Fruit fly (Drosophila melanogaster) whole organism, wandering third instar larva: ENCODE measurements around the gene CG14229.

Experiments used
- Abd-B ChIP-seq: fragments of >200 bp; optimal IDR thresholded peaks from 2 replicates; lab custom pipeline; 2017; ENCODE audit warnings: missing biosample characterization, missing genetic modification characterization
- CG32264 ChIP-seq: fragments of 200-800 bp; sonication (Bioruptor generic); optimal IDR thresholded peaks from 2 replicates; lab custom pipeline; 2016; ENCODE audit warnings: missing biosample characterization, missing genetic modification characterization
- CG9705 ChIP-seq: fragments of 200-800 bp; sonication (Bioruptor generic); optimal IDR thresholded peaks from 2 replicates; lab custom pipeline; 2018; ENCODE audit warnings: missing biosample characterization, mild to moderate bottlenecking, missing genetic modification characterization
- CrebA ChIP-seq: fragments of 200-800 bp; sonication (Bioruptor generic); optimal IDR thresholded peaks from 2 replicates; lab custom pipeline; 2016; ENCODE audit warnings: missing biosample characterization, mild to moderate bottlenecking, missing genetic modification characterization, borderline replicate concordance
- GATAd ChIP-seq: sonication (Bioruptor generic); optimal IDR thresholded peaks from 2 replicates; lab custom pipeline; 2016; ENCODE audit warnings: missing biosample characterization, missing genetic modification characterization
- HLH106 ChIP-seq: fragments of 200-800 bp; optimal IDR thresholded peaks from 3 replicates; lab custom pipeline; 2019; ENCODE audit warnings: missing biosample characterization, mild to moderate bottlenecking, missing genetic modification characterization, moderate library complexity
- Hr78 ChIP-seq: fragments of >200 bp; optimal IDR thresholded peaks from 2 replicates; lab custom pipeline; 2017; ENCODE audit warnings: missing biosample characterization, missing genetic modification characterization
- Hr83 ChIP-seq: fragments of 200-300 bp; sonication (Bioruptor generic); optimal IDR thresholded peaks from 2 replicates; lab custom pipeline; 2016; ENCODE audit warnings: missing biosample characterization, mild to moderate bottlenecking, missing genetic modification characterization, moderate library complexity; ENCODE audit not compliant: poor library complexity, severe bottlenecking
- Jra ChIP-seq: sonication (Bioruptor generic); optimal IDR thresholded peaks from 2 replicates; lab custom pipeline; 2016; ENCODE audit warnings: missing biosample characterization, missing genetic modification characterization
- N ChIP-seq: fragments of >200 bp; optimal IDR thresholded peaks from 2 replicates; lab custom pipeline; 2018; ENCODE audit warnings: missing biosample characterization, missing external identifiers, missing genetic modification characterization
- OdsH ChIP-seq: fragments of 200-800 bp; sonication (Bioruptor generic); optimal IDR thresholded peaks from 2 replicates; lab custom pipeline; 2016; ENCODE audit warnings: missing biosample characterization, mild to moderate bottlenecking, missing genetic modification characterization
- Sp1 ChIP-seq: fragments of 200-800 bp; sonication (Bioruptor generic); optimal IDR thresholded peaks from 3 replicates; lab custom pipeline; 2019; ENCODE audit warnings: missing biosample characterization, mild to moderate bottlenecking, missing genetic modification characterization, moderate library complexity
- Vsx2 ChIP-seq: fragments of 200-300, 225-300 bp; sonication (Bioruptor generic); optimal IDR thresholded peaks from 2 replicates; lab custom pipeline; 2018; ENCODE audit warnings: missing biosample characterization, missing genetic modification characterization; ENCODE audit not compliant: partially characterized antibody
- dsf ChIP-seq: sonication (Bioruptor generic); optimal IDR thresholded peaks from 2 replicates; lab custom pipeline; 2016; ENCODE audit warnings: missing biosample characterization, missing genetic modification characterization, borderline replicate concordance
- ey ChIP-seq: fragments of 200-800 bp; sonication (Bioruptor generic); optimal IDR thresholded peaks from 2 replicates; lab custom pipeline; 2016; ENCODE audit warnings: missing biosample characterization, missing genetic modification characterization
- foxo ChIP-seq, 2 experiments: fragments of 200-800 bp; sonication (Bioruptor generic); optimal IDR thresholded peaks; 2 replicates in 1 of 2; 3 replicates in 1 of 2; lab custom pipeline; 2016 to 2017; ENCODE audit warnings: missing biosample characterization in 2 of 2, missing genetic modification characterization in 2 of 2
- fru ChIP-seq: fragments of 200-800 bp; sonication (Bioruptor generic); optimal IDR thresholded peaks from 3 replicates; lab custom pipeline; 2016; ENCODE audit warnings: missing biosample characterization, mild to moderate bottlenecking, missing genetic modification characterization
- h ChIP-seq: fragments of 200-800 bp; sonication (Bioruptor generic); optimal IDR thresholded peaks from 3 replicates; lab custom pipeline; 2016; ENCODE audit warnings: missing biosample characterization, mild to moderate bottlenecking, missing genetic modification characterization
- jim ChIP-seq: fragments of 175-275, 200-325 bp; sonication (Bioruptor generic); optimal IDR thresholded peaks from 2 replicates; lab custom pipeline; 2016; ENCODE audit warnings: missing biosample characterization, mild to moderate bottlenecking, missing genetic modification characterization
- lola ChIP-seq: fragments of >200 bp; optimal IDR thresholded peaks from 2 replicates; lab custom pipeline; 2017; ENCODE audit warnings: missing biosample characterization, missing genetic modification characterization
- pan ChIP-seq: fragments of >200 bp; optimal IDR thresholded peaks from 2 replicates; lab custom pipeline; 2017
- psq ChIP-seq: fragments of 200-800 bp; sonication (Bioruptor generic); optimal IDR thresholded peaks from 3 replicates; lab custom pipeline; 2017; ENCODE audit warnings: missing biosample characterization, mild to moderate bottlenecking, missing genetic modification characterization, moderate library complexity
- sv ChIP-seq: fragments of 200-800 bp; sonication (Bioruptor generic); optimal IDR thresholded peaks from 3 replicates; lab custom pipeline; 2016; ENCODE audit warnings: missing biosample characterization, missing genetic modification characterization
- tai ChIP-seq: sonication (Bioruptor generic); optimal IDR thresholded peaks from 2 replicates; lab custom pipeline; 2016; ENCODE audit warnings: missing biosample characterization, missing genetic modification characterization
- woc ChIP-seq: sonication (Bioruptor generic); optimal IDR thresholded peaks from 2 replicates; lab custom pipeline; 2016; ENCODE audit warnings: missing biosample characterization, mild to moderate bottlenecking, missing genetic modification characterization

Gene CG14229

DNA sequence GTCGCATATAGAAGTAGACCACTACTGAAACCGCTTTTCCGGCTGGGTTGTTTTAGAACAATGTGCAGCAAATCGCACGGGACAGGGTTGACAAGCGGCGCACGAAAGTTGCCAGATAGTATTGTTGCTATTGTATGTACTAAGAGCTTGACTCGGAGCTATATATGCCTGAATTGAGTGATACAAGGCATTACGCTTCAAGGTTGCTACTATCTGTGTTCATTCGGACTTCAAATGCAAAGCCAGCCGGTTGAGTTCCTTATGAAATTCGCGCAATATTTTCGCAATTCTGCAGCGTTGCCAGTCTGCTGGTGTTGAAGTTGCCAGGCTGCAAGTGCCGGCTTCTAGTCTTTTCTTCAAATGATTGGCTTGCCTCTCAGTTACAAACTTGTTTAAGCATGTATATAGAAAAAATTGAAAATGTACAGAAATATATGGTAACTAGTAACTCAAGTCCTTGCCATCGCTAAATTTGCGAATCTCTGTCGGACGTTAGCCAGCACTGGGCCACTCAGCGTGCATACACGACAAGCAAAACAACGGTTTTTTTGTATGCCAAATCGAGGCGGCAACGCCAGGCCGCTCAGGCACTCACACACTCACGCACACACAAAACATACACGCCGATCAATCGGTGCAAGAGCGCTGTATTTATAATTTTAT lies 43.2 kb downstream of the CG14229 start, which contains the start of the genes Ranbp21 and Elys:
Ranbp21 (minus strand) TSS at position 513 of the 663 bp plus-strand sequence.
Elys (plus strand) TSS at position 549 of the 663 bp plus-strand sequence.
- TF ChIP-seq ey (peak; percentile 59), Hr78 (GFP tag; lab: Kevin White, UChicago) (no peak), Hr83 (GFP tag; lab: Kevin White, UChicago) (no peak), Vsx2 (GFP tag; lab: Kevin White, UChicago) (no peak), CrebA (GFP tag; lab: Kevin White, UChicago) (no peak), jim (GFP tag; lab: Kevin White, UChicago) (no peak), psq (GFP tag; lab: Kevin White, UChicago) (peak; percentile 40), Sp1 (GFP tag; lab: Kevin White, UChicago) (peak; percentile 24), foxo (GFP tag; optimal IDR thresholded peaks at IDR 0.05; lab: Kevin White, UChicago) (peak in 1 of 2 experiments; percentile 66), h (GFP tag; lab: Kevin White, UChicago) (no peak), woc (no peak), tai (no peak), HLH106 (tag; lab: Kevin White, UChicago) (peak; percentile 56), Jra (GFP tag; lab: Kevin White, UChicago) (no peak), GATAd (GFP tag; lab: Kevin White, UChicago) (no peak), OdsH (GFP tag; lab: Kevin White, UChicago) (no peak), sv (GFP tag; lab: Kevin White, UChicago) (peak; percentile 0), lola (GFP tag; lab: Kevin White, UChicago) (no peak), CG9705 (peak; percentile 44), pan (lab: Kevin White, UChicago) (no peak), Abd-B (GFP tag; lab: Kevin White, UChicago) (no peak), fru (no peak), CG32264 (GFP tag; lab: Kevin White, UChicago) (no peak)

DNA sequence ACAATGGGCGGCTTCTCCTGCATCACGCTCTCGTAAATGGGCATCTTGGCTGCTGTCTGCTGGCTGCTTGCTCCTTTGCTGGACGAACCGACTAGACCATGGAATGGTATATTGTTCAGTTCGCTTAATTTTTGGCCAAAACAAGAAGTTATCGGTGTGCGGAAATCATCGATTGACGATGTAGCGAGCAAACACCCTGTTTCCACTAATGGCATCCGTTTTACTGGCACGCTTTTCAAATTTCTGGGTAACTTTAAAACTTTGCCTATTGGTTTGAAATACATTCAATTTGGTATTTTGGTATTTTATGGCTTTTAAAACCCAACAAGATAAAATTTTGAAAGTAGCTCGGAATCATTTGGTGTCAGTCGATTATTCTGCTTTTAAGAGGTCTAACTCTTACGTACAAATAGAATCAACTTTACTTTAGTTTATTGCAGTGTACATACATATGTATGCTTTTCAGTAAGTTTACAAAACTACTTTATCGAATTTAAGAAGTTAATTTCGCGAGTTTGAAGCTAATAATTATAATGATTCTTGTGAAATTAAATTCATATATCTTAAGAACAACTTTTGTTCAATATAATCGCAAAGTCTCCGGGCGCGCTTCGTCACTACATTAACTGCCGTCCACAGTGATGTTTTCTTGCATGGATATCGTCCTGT lies 49.0 kb downstream of the CG14229 start, which contains the start of gene Arp10:
Arp10 (minus strand) TSS at position 304 of the 669 bp plus-strand sequence.
- TF ChIP-seq h (GFP tag; lab: Kevin White, UChicago) (peak; percentile 11), Sp1 (GFP tag; lab: Kevin White, UChicago) (peak; percentile 5), N (peak; percentile 87), pan (lab: Kevin White, UChicago) (no peak), HLH106 (tag; lab: Kevin White, UChicago) (peak; percentile 25), dsf (GFP tag; lab: Kevin White, UChicago) (no peak)
